Fruit fly (Drosophila melanogaster) whole organism, wandering third instar larva: Measurements from ENCODE around the gene dmrt11E.

ENCODE experiments used
- Abd-B ChIP-seq: fragments of >200 bp; optimal IDR thresholded peaks from 2 replicates; lab custom pipeline; 2017; ENCODE audit warnings: missing biosample characterization, missing genetic modification characterization
- Dfd ChIP-seq: fragments of >200 bp; optimal IDR thresholded peaks from 2 replicates; lab custom pipeline; 2017; ENCODE audit warnings: missing biosample characterization, missing genetic modification characterization
- Hnf4 ChIP-seq: fragments of 200-800 bp; sonication (Bioruptor generic); optimal IDR thresholded peaks from 2 replicates; lab custom pipeline; 2016; ENCODE audit warnings: missing biosample characterization, mild to moderate bottlenecking, missing genetic modification characterization
- Hr83 ChIP-seq: fragments of 200-300 bp; sonication (Bioruptor generic); optimal IDR thresholded peaks from 2 replicates; lab custom pipeline; 2016; ENCODE audit warnings: missing biosample characterization, mild to moderate bottlenecking, missing genetic modification characterization, moderate library complexity; ENCODE audit not compliant: poor library complexity, severe bottlenecking
- Myc ChIP-seq: fragments of >200 bp; optimal IDR thresholded peaks from 2 replicates; lab custom pipeline; 2017
- OdsH ChIP-seq: fragments of 200-800 bp; sonication (Bioruptor generic); optimal IDR thresholded peaks from 2 replicates; lab custom pipeline; 2016; ENCODE audit warnings: missing biosample characterization, mild to moderate bottlenecking, missing genetic modification characterization
- br ChIP-seq: fragments of 200-800 bp; sonication (Bioruptor generic); optimal IDR thresholded peaks from 2 replicates; lab custom pipeline; 2016; ENCODE audit warnings: missing biosample characterization, missing genetic modification characterization
- dmrt93B ChIP-seq: fragments of 200-800 bp; sonication (Bioruptor generic); optimal IDR thresholded peaks from 2 replicates; lab custom pipeline; 2018; ENCODE audit warnings: missing biosample characterization, mild to moderate bottlenecking, missing genetic modification characterization
- dsf ChIP-seq: sonication (Bioruptor generic); optimal IDR thresholded peaks from 2 replicates; lab custom pipeline; 2016; ENCODE audit warnings: missing biosample characterization, missing genetic modification characterization, borderline replicate concordance
- foxo ChIP-seq, 2 experiments: fragments of 200-800 bp; sonication (Bioruptor generic); optimal IDR thresholded peaks; 2 replicates in 1 of 2; 3 replicates in 1 of 2; lab custom pipeline; 2016 to 2017; ENCODE audit warnings: missing biosample characterization in 2 of 2, missing genetic modification characterization in 2 of 2
- pan ChIP-seq: fragments of >200 bp; optimal IDR thresholded peaks from 2 replicates; lab custom pipeline; 2017
- sv ChIP-seq: fragments of 200-800 bp; sonication (Bioruptor generic); optimal IDR thresholded peaks from 3 replicates; lab custom pipeline; 2016; ENCODE audit warnings: missing biosample characterization, missing genetic modification characterization
- woc ChIP-seq: sonication (Bioruptor generic); optimal IDR thresholded peaks from 2 replicates; lab custom pipeline; 2016; ENCODE audit warnings: missing biosample characterization, mild to moderate bottlenecking, missing genetic modification characterization

dm6 chrX:13374154-13374536 is 6.2 kb downstream of the dmrt11E start:
- TF ChIP-seq Hnf4 (GFP tag; lab: Kevin White, UChicago) (no peak), br (GFP tag; lab: Kevin White, UChicago) (no peak), woc (GFP tag; lab: Kevin White, UChicago) (no peak), Myc (no peak), Dfd (GFP tag; lab: Kevin White, UChicago) (no peak), foxo (GFP tag; optimal IDR thresholded peaks at IDR 0.05; lab: Kevin White, UChicago) (no peak), Hr83 (GFP tag; lab: Kevin White, UChicago) (no peak), sv (no peak), dmrt93B (GFP tag; lab: Kevin White, UChicago) (no peak), dsf (no peak), Abd-B (GFP tag; lab: Kevin White, UChicago) (no peak), OdsH (GFP tag; lab: Kevin White, UChicago) (no peak), pan (no peak)
